Worm (Caenorhabditis elegans) whole organism, early embryonic: Measurements from ENCODE around the gene C04F6.7.

Experiments
- B0310.2 ChIP-seq: sonication (generic microtip); optimal IDR thresholded peaks from 2 replicates; lab custom pipeline; 2016; ENCODE audit warnings: mild to moderate bottlenecking, missing genetic modification characterization, missing compliant biosample characterization
- F13C5.2 ChIP-seq: sonication (generic microtip); optimal IDR thresholded peaks from 2 replicates; lab custom pipeline; 2017; ENCODE audit warnings: mild to moderate bottlenecking, missing genetic modification characterization, inconsistent platforms, missing compliant biosample characterization
- aly-1 ChIP-seq: sonication (generic microtip); optimal IDR thresholded peaks from 2 replicates; lab custom pipeline; 2016; ENCODE audit warnings: missing genetic modification characterization, missing compliant biosample characterization
- ama-1 ChIP-seq: fragments of 150-350 bp; optimal IDR thresholded peaks from 2 replicates; lab custom pipeline; 2014
- ceh-13 ChIP-seq: fragments of 200-800 bp; sonication (Bioruptor generic); optimal IDR thresholded peaks from 2 replicates; lab custom pipeline; 2018; ENCODE audit warnings: mild to moderate bottlenecking, missing genetic modification characterization, missing compliant biosample characterization
- ceh-36 ChIP-seq: sonication (generic microtip); optimal IDR thresholded peaks from 2 replicates; lab custom pipeline; 2016; ENCODE audit warnings: missing genetic modification characterization, inconsistent platforms, missing compliant biosample characterization
- ets-7 ChIP-seq: sonication (generic microtip); optimal IDR thresholded peaks from 2 replicates; lab custom pipeline; 2016; ENCODE audit warnings: missing genotype, missing genetic modification characterization, missing compliant biosample characterization
- flt-1 ChIP-seq: fragments of 200-800 bp; sonication (Bioruptor generic); IDR thresholded peaks from 2 replicates; pipeline ENCODE4 v1.3.6; 2022; ENCODE audit warnings: missing genetic modification characterization, missing compliant biosample characterization
- hmbx-1 ChIP-seq: sonication (generic microtip); optimal IDR thresholded peaks from 2 replicates; lab custom pipeline; 2016; ENCODE audit warnings: mild to moderate bottlenecking, missing genetic modification characterization, missing compliant biosample characterization
- hmg-4 ChIP-seq: fragments of 200-800 bp; sonication (Bioruptor generic); optimal IDR thresholded peaks from 2 replicates; lab custom pipeline; 2018; ENCODE audit warnings: mild to moderate bottlenecking, missing genetic modification characterization, missing compliant biosample characterization
- hnd-1 ChIP-seq: sonication (generic microtip); optimal IDR thresholded peaks from 2 replicates; lab custom pipeline; 2016; ENCODE audit warnings: missing genetic modification characterization, missing compliant biosample characterization
- pes-1 ChIP-seq: fragments of 200-800 bp; sonication (Bioruptor generic); IDR thresholded peaks from 2 replicates; pipeline ENCODE4 v1.3.6; 2022; ENCODE audit warnings: missing genetic modification reagents, missing genetic modification characterization, missing compliant biosample characterization
- scrt-1 ChIP-seq: fragments of 200-800 bp; sonication (Bioruptor generic); IDR thresholded peaks from 2 replicates; pipeline ENCODE4 v1.3.6; 2022; ENCODE audit warnings: missing genetic modification characterization, missing compliant biosample characterization
- sea-1 ChIP-seq: fragments of 200-800 bp; sonication (Bioruptor generic); conservative IDR thresholded peaks from 2 replicates; pipeline ENCODE4 v1.3.6; 2022; ENCODE audit warnings: missing genetic modification characterization, missing compliant biosample characterization
- tbx-11 ChIP-seq: fragments of 200-800 bp; sonication (Bioruptor generic); IDR thresholded peaks from 2 replicates; pipeline ENCODE4 v1.3.6; 2022; ENCODE audit warnings: missing genetic modification characterization, missing compliant biosample characterization
- tbx-37 ChIP-seq: fragments of 200-800 bp; sonication (Bioruptor generic); conservative IDR thresholded peaks from 2 replicates; pipeline ENCODE4 v1.3.6; 2022; ENCODE audit warnings: missing genetic modification reagents, missing genetic modification characterization, missing compliant biosample characterization
- tra-4 ChIP-seq: sonication (generic microtip); optimal IDR thresholded peaks from 2 replicates; lab custom pipeline; 2017; ENCODE audit warnings: missing genetic modification characterization, missing compliant biosample characterization

The C04F6.7 gene

DNA sequence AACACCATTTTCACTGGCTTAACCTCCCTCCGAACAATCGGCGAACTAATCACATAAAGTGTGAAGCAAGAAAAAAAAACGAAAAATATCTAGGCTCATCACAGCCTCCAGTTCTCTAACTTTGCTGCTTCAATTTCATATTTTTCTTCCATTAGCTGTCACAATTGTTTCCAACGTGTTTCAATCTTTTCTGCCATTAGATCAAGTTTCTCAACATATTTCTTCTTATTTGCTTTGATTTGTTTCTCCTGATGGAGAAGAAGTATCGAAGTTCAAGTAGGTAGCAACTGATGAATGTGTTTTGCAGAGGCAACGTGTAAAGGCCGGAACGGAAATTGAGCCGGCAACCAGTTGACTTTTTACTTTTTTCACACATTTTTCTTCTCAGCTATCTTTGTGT is 38.8 kb downstream of the C04F6.7 start, which contains the start of gene ZK563.7:
TSS of gene ZK563.7 (plus strand) at position 301 of the 400 bp plus-strand sequence.
- TF ChIP-seq F13C5.2 (tag; lab: Kevin White, UChicago) (no peak), scrt-1 (GFP tag; lab: Robert Waterston, UW) (no peak), ama-1 (lab: Kevin White, UChicago) (no peak), tbx-11 (GFP tag; lab: Robert Waterston, UW) (no peak)

ce11 chrX:3379114-3379513 is 39.9 kb downstream of the C04F6.7 start, which contains the start of gene sorf-1:
Gene sorf-1, minus strand, starts transcription at chrX:3379248.
- TF ChIP-seq B0310.2 (tag; lab: Kevin White, UChicago) (no peak), ama-1 (lab: Kevin White, UChicago) (no peak), scrt-1 (GFP tag; lab: Robert Waterston, UW) (no peak), tbx-37 (no peak), F13C5.2 (tag; lab: Kevin White, UChicago) (no peak), aly-1 (tag; lab: Kevin White, UChicago) (no peak), ceh-13 (GFP tag; lab: Kevin White, UChicago) (no peak), hmg-4 (GFP tag; lab: Kevin White, UChicago) (no peak)

DNA sequence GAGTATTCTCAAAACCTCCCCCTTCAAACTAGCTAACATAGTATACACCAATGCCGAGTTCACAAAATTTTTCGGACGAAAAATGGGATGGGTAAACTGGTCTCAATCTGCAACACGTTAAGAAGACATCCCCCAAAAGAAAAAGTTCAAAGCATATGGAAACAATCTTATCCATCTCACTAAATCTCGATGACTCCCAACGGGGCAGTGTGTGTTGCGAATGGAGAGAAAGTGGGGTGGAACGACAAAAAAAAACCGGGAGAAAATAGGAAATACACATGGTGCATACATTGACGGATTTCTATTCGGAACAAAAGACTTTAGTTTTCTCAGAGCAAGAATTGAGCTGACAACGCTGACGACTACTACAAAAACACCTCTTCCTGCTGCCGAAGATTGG is 43.7 kb downstream of the C04F6.7 start:
- TF ChIP-seq ama-1 (lab: Kevin White, UChicago), result no peak
- TF ChIP-seq tra-4 (tag; lab: Kevin White, UChicago), result no peak
- no peak for TF ChIP-seq ceh-36 (tag; lab: Kevin White, UChicago)
- no peak for TF ChIP-seq flt-1 (GFP tag; lab: Robert Waterston, UW)
- no peak for TF ChIP-seq B0310.2 (tag; lab: Kevin White, UChicago)
- no peak for TF ChIP-seq sea-1
- TF ChIP-seq ceh-13 (GFP tag; lab: Kevin White, UChicago), result no peak

- no peak for TF ChIP-seq sea-1
- no peak for TF ChIP-seq scrt-1 (GFP tag; lab: Robert Waterston, UW)
- TF ChIP-seq F13C5.2 (tag; lab: Kevin White, UChicago), result no peak
- no peak for TF ChIP-seq flt-1 (GFP tag; lab: Robert Waterston, UW)
- no peak for TF ChIP-seq B0310.2 (tag; lab: Kevin White, UChicago)
- TF ChIP-seq pes-1 (GFP tag; lab: Robert Waterston, UW), result no peak
- TF ChIP-seq tra-4 (tag; lab: Kevin White, UChicago), result no peak
- TF ChIP-seq ceh-36 (tag; lab: Kevin White, UChicago), result no peak
- no peak for TF ChIP-seq ceh-13 (GFP tag; lab: Kevin White, UChicago)
- TF ChIP-seq aly-1 (tag; lab: Kevin White, UChicago), result no peak
- TF ChIP-seq ama-1 (lab: Kevin White, UChicago), result no peak
- TF ChIP-seq ets-7, result no peak
- no peak for TF ChIP-seq hnd-1
- no peak for TF ChIP-seq tbx-11 (GFP tag; lab: Robert Waterston, UW)
Measured at ce11 chrX:3374642-3375041, 44.3 kb downstream of the C04F6.7 start, which contains the start of gene clc-3. Gene clc-3, minus strand, starts transcription at chrX:3374742.

ce11 chrX:3371264-3371663 is 47.7 kb downstream of the C04F6.7 start:
- TF ChIP-seq tra-4 (tag; lab: Kevin White, UChicago), result peak; percentile 71
- peak; percentile 81 for TF ChIP-seq ceh-13 (GFP tag; lab: Kevin White, UChicago)
- TF ChIP-seq flt-1 (GFP tag; lab: Robert Waterston, UW), result peak; percentile 94
- no peak for TF ChIP-seq ama-1 (lab: Kevin White, UChicago)
- peak; percentile 86 for TF ChIP-seq F13C5.2 (tag; lab: Kevin White, UChicago)
- TF ChIP-seq ceh-36 (tag; lab: Kevin White, UChicago), result peak; percentile 77
- peak; percentile 62 for TF ChIP-seq hmbx-1
- TF ChIP-seq ets-7, result peak; percentile 36
- peak; percentile 92 for TF ChIP-seq sea-1
- TF ChIP-seq tbx-37, result peak; percentile 90
- TF ChIP-seq aly-1 (tag; lab: Kevin White, UChicago), result peak; percentile 88
- peak; percentile 84 for TF ChIP-seq tbx-11 (GFP tag; lab: Robert Waterston, UW)
- peak; percentile 81 for TF ChIP-seq B0310.2 (tag; lab: Kevin White, UChicago)
- peak; percentile 95 for TF ChIP-seq pes-1 (GFP tag; lab: Robert Waterston, UW)
- TF ChIP-seq hnd-1, result peak; percentile 71
- TF ChIP-seq hmg-4 (GFP tag; lab: Kevin White, UChicago), result peak; percentile 88
- TF ChIP-seq scrt-1 (GFP tag; lab: Robert Waterston, UW), result peak; percentile 93

DNA sequence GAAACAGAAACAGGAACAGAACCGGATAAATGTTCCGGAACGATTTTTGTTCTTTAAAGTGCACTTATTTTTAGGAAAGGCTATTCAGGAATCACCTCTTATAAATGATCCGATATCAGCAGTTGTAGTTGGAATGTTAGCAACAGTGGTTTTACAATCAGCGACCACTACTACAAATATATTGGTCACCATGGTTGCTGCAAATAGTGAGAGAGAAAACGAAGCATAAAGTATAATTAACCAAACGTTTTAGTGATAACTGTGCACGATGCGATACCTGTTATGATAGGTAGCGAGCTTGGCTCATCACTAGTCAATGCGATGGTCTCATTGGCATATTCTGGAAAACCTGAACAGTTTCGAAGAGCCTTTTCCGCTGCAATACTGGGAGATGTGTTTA is 49.5 kb downstream of the C04F6.7 start:
- no peak for TF ChIP-seq F13C5.2 (tag; lab: Kevin White, UChicago)
- no peak for TF ChIP-seq B0310.2 (tag; lab: Kevin White, UChicago)
- TF ChIP-seq hnd-1, result no peak
- no peak for TF ChIP-seq hmbx-1
- TF ChIP-seq ceh-13 (GFP tag; lab: Kevin White, UChicago), result no peak
- TF ChIP-seq ama-1 (lab: Kevin White, UChicago), result no peak
- TF ChIP-seq sea-1, result no peak
- TF ChIP-seq aly-1 (tag; lab: Kevin White, UChicago), result no peak
- TF ChIP-seq pes-1 (GFP tag; lab: Robert Waterston, UW), result no peak
- no peak for TF ChIP-seq ceh-36 (tag; lab: Kevin White, UChicago)
- no peak for TF ChIP-seq flt-1 (GFP tag; lab: Robert Waterston, UW)
- no peak for TF ChIP-seq tra-4 (tag; lab: Kevin White, UChicago)
- no peak for TF ChIP-seq scrt-1 (GFP tag; lab: Robert Waterston, UW)
- TF ChIP-seq ets-7, result no peak
- no peak for TF ChIP-seq hmg-4 (GFP tag; lab: Kevin White, UChicago)
- TF ChIP-seq tbx-37, result no peak

DNA sequence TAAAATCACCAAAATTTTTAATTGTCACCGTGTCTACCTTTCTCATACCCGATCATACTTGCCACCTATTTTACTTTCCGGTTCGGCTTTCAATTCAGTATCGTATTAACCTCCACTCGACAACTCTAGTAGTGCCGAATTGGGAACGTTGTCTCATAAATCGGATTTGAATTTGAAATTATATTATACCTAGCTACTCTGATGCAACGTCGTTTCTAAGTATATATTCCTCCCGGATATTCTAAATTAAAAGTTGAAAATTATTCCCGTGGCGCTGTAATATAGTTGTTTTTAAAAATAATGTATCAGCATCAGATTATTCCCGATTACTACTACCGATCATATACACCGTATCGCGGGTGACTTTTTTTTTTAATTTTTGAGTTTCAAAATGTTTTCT is 50.3 kb downstream of the C04F6.7 start, which contains the start of gene ZK563.2:
TSS of gene ZK563.2 (plus strand) at position 301 of the 400 bp plus-strand sequence.
- TF ChIP-seq hmg-4 (GFP tag; lab: Kevin White, UChicago) (no peak), tra-4 (tag; lab: Kevin White, UChicago) (no peak), tbx-11 (GFP tag; lab: Robert Waterston, UW) (no peak), sea-1 (no peak)
